Worm (Caenorhabditis elegans) whole organism, young adult: ENCODE results near the gene npr-33.

ENCODE experiments used
- F57C9.4 ChIP-seq: sonication (generic microtip); optimal IDR thresholded peaks from 2 replicates; lab custom pipeline; 2017; ENCODE audit warnings: mild to moderate bottlenecking, missing genetic modification characterization, missing compliant biosample characterization
- ama-1 ChIP-seq, 3 experiments: fragments of 150-350 bp in 1 of 3; sonication (generic microtip) in 2 of 3; optimal IDR thresholded peaks; 2 replicates each; lab custom pipeline; 2014 to 2018; ENCODE audit warnings: missing biosample characterization in 2 of 3, missing genetic modification characterization in 2 of 3, missing genetic modification reagents in 2 of 3
- egrh-3 ChIP-seq: fragments of 200-800 bp; sonication (Bioruptor generic); IDR thresholded peaks from 2 replicates; pipeline ENCODE4 v1.3.6; 2022; ENCODE audit warnings: missing genetic modification reagents, missing genetic modification characterization, missing compliant biosample characterization
- fkh-3 ChIP-seq: sonication (generic microtip); optimal IDR thresholded peaks from 2 replicates; lab custom pipeline; 2016; ENCODE audit warnings: mild to moderate bottlenecking, missing genetic modification characterization, missing compliant biosample characterization

DNA sequence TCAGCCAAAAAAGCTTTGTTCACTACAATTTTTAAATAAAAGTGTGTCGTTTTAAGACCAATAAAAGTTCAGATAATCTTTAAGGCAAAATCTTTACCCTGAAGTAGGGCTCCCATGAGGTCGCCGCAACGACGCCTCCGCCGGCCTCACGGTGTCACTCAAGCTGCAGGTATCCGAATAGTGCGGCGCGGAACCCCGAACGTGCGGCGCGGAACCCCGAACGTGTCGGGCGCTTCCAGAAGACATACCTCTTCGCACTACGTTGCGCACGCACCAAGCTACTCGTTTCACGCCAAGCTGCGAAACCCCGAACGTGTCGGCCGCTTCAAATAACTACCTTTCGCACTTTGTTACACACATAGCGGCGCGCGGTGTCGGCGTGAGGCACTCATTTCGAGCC, 2.4 kb downstream of the npr-33 start:
- TF ChIP-seq F57C9.4 (tag; lab: Kevin White, UChicago) (no peak), ama-1 (optimal IDR thresholded peaks at IDR 0.05; lab: Kevin White, UChicago) (no peak), ama-1 (GFP tag; optimal IDR thresholded peaks at IDR 0.05; lab: Kevin White, UChicago) (no peak), fkh-3 (tag; lab: Kevin White, UChicago) (no peak), egrh-3 (GFP tag; lab: Robert Waterston, UW) (peak; percentile 53; the same call in 1 of the 2 replicates)
